Fruit fly (Drosophila melanogaster) whole organism, embryonic: ENCODE results near the gene CG15534.

Experiments
- Adf1 ChIP-seq: fragments of 200-800 bp; sonication (Bioruptor generic); IDR thresholded peaks from 2 replicates; pipeline ENCODE4 v1.3.6; 2022; ENCODE audit warnings: missing biosample characterization, missing genetic modification characterization
- CG13287 ChIP-seq: fragments of 200-800 bp; sonication (Bioruptor generic); IDR thresholded peaks from 2 replicates; pipeline ENCODE4 v1.3.6; 2022; ENCODE audit warnings: missing biosample characterization, missing genetic modification characterization; ENCODE audit not compliant: partially characterized antibody
- CG15011 ChIP-seq: fragments of 200-800 bp; sonication (Bioruptor generic); optimal IDR thresholded peaks from 3 replicates; lab custom pipeline; 2018; ENCODE audit warnings: missing biosample characterization, mild to moderate bottlenecking, missing genetic modification characterization
- CG15514 ChIP-seq: fragments of 200-800 bp; sonication (Bioruptor generic); optimal IDR thresholded peaks from 3 replicates; lab custom pipeline; 2017; ENCODE audit warnings: missing biosample characterization, missing genetic modification characterization, mild to moderate bottlenecking, moderate library complexity, missing genetic modification reagents
- CG18619 ChIP-seq: fragments of 200-800 bp; sonication (Bioruptor generic); optimal IDR thresholded peaks from 3 replicates; lab custom pipeline; 2017; ENCODE audit warnings: missing biosample characterization, mild to moderate bottlenecking, missing genetic modification characterization
- CG3065 ChIP-seq: fragments of 200-800 bp; sonication (Bioruptor generic); optimal IDR thresholded peaks from 2 replicates; lab custom pipeline; 2016; ENCODE audit warnings: missing biosample characterization, missing genetic modification characterization
- CG4360 ChIP-seq: fragments of 200-800 bp; sonication (Bioruptor generic); IDR thresholded peaks from 2 replicates; pipeline ENCODE4 v1.3.6; 2022; ENCODE audit warnings: missing biosample characterization, missing genetic modification characterization
- CG7987 ChIP-seq: fragments of 200-800 bp; sonication (Bioruptor generic); optimal IDR thresholded peaks from 2 replicates; lab custom pipeline; 2018; ENCODE audit warnings: missing biosample characterization, mild to moderate bottlenecking, missing genetic modification characterization, moderate library complexity
- CG8281 ChIP-seq: fragments of 200-800 bp; sonication (Bioruptor generic); optimal IDR thresholded peaks from 2 replicates; lab custom pipeline; 2018; ENCODE audit warnings: missing biosample characterization, mild to moderate bottlenecking, missing genetic modification characterization, moderate library complexity
- CG8924 ChIP-seq: fragments of 200-800 bp; optimal IDR thresholded peaks from 3 replicates; lab custom pipeline; 2019; ENCODE audit warnings: missing biosample characterization, mild to moderate bottlenecking, missing genetic modification characterization, moderate library complexity
- CoRest ChIP-seq: fragments of 200-800 bp; sonication (Bioruptor generic); optimal IDR thresholded peaks from 3 replicates; lab custom pipeline; 2018; ENCODE audit warnings: missing biosample characterization, mild to moderate bottlenecking, missing genetic modification characterization, moderate library complexity
- D ChIP-seq, 2 experiments: fragments of 200-800 bp in 1 of 2; fragments of >200 bp in 1 of 2; sonication (Bioruptor generic) in 1 of 2; optimal IDR thresholded peaks; 2 replicates in 1 of 2; 3 replicates in 1 of 2; lab custom pipeline; 2017; ENCODE audit warnings: mild to moderate bottlenecking in 1 of 2, missing biosample characterization in 1 of 2, missing genetic modification characterization in 1 of 2, missing genetic modification reagents in 1 of 2
- Fer1 ChIP-seq: fragments of 200-800 bp; sonication (Bioruptor generic); optimal IDR thresholded peaks from 2 replicates; lab custom pipeline; 2017; ENCODE audit warnings: missing biosample characterization, mild to moderate bottlenecking, missing genetic modification characterization
- GATAe ChIP-seq: fragments of 200-800 bp; sonication (Bioruptor generic); conservative IDR thresholded peaks from 2 replicates; pipeline ENCODE4 v1.3.6; 2022; ENCODE audit warnings: missing biosample characterization, missing genetic modification characterization
- HmgZ ChIP-seq: fragments of 200-800 bp; sonication (Bioruptor generic); optimal IDR thresholded peaks from 2 replicates; lab custom pipeline; 2018; ENCODE audit warnings: missing biosample characterization, mild to moderate bottlenecking, missing genetic modification characterization
- Hr78 ChIP-seq, 2 experiments: fragments of 200-800 bp in 1 of 2; fragments of >200 bp in 1 of 2; sonication (Bioruptor generic) in 1 of 2; optimal IDR thresholded peaks; 2 replicates each; lab custom pipeline; 2017 to 2019; ENCODE audit warnings: missing biosample characterization in 2 of 2, missing genetic modification characterization in 2 of 2, mild to moderate bottlenecking in 1 of 2, moderate library complexity in 1 of 2
- MTF-1 ChIP-seq: fragments of 200-800 bp; sonication (Bioruptor generic); optimal IDR thresholded peaks from 2 replicates; lab custom pipeline; 2018; ENCODE audit warnings: missing biosample characterization, mild to moderate bottlenecking, missing genetic modification characterization, borderline replicate concordance
- NfI ChIP-seq: fragments of 200-800 bp; sonication (Bioruptor generic); optimal IDR thresholded peaks from 3 replicates; lab custom pipeline; 2018; ENCODE audit warnings: missing biosample characterization, mild to moderate bottlenecking, missing genetic modification characterization, moderate library complexity
- Pdp1 ChIP-seq, 2 experiments: fragments of 200-800 bp; sonication (Bioruptor generic); optimal IDR thresholded peaks; 3 replicates each; lab custom pipeline; 2016; ENCODE audit warnings: missing biosample characterization in 2 of 2, missing genetic modification characterization in 2 of 2, mild to moderate bottlenecking in 1 of 2, moderate library complexity in 1 of 2
- Rfx ChIP-seq: fragments of 200-800 bp; sonication (Bioruptor generic); IDR thresholded peaks from 2 replicates; pipeline ENCODE4 v1.3.6; 2022; ENCODE audit warnings: missing biosample characterization, missing genetic modification characterization
- br ChIP-seq: fragments of >200 bp; optimal IDR thresholded peaks from 2 replicates; lab custom pipeline; 2017
- cad ChIP-seq: fragments of >200 bp; optimal IDR thresholded peaks from 2 replicates; lab custom pipeline; 2017; ENCODE audit warnings: missing biosample characterization, missing genetic modification characterization
- cwo ChIP-seq: fragments of 200-800 bp; sonication (Bioruptor generic); optimal IDR thresholded peaks from 3 replicates; lab custom pipeline; 2017; ENCODE audit warnings: missing biosample characterization, missing genetic modification characterization, mild to moderate bottlenecking, moderate library complexity, missing genetic modification reagents
- dm ChIP-seq: fragments of 200-800 bp; sonication (Bioruptor generic); optimal IDR thresholded peaks from 3 replicates; lab custom pipeline; 2016; ENCODE audit warnings: missing biosample characterization, missing genetic modification characterization
- fd102C ChIP-seq: fragments of 200-800 bp; sonication (Bioruptor generic); optimal IDR thresholded peaks from 2 replicates; lab custom pipeline; 2018; ENCODE audit warnings: missing biosample characterization, mild to moderate bottlenecking, missing genetic modification characterization, moderate library complexity
- hth ChIP-seq: fragments of >200 bp; optimal IDR thresholded peaks from 2 replicates; lab custom pipeline; 2017; ENCODE audit warnings: inconsistent platforms
- ken ChIP-seq: fragments of 200-800 bp; sonication (Bioruptor generic); IDR thresholded peaks from 3 replicates; pipeline ENCODE4 v1.3.6; 2022; ENCODE audit warnings: missing biosample characterization, missing genetic modification characterization
- kni ChIP-seq: fragments of 200-800 bp; sonication (Bioruptor generic); optimal IDR thresholded peaks from 3 replicates; lab custom pipeline; 2017; ENCODE audit warnings: mild to moderate bottlenecking, missing biosample characterization, missing genetic modification reagents, missing genetic modification characterization
- mirr ChIP-seq: fragments of 200-800 bp; sonication (Bioruptor generic); optimal IDR thresholded peaks from 3 replicates; lab custom pipeline; 2018; ENCODE audit warnings: missing biosample characterization, mild to moderate bottlenecking, missing genetic modification characterization
- nerfin-1 ChIP-seq: fragments of 200-800 bp; sonication (Bioruptor generic); optimal IDR thresholded peaks from 3 replicates; lab custom pipeline; 2019; ENCODE audit warnings: missing biosample characterization, mild to moderate bottlenecking, missing genetic modification characterization, moderate library complexity
- nom ChIP-seq: fragments of 200-800 bp; sonication (Bioruptor generic); optimal IDR thresholded peaks from 2 replicates; lab custom pipeline; 2017; ENCODE audit warnings: missing biosample characterization, missing genetic modification characterization, mild to moderate bottlenecking, moderate library complexity, missing genetic modification reagents
- prd ChIP-seq, 3 experiments: fragments of >200 bp in 2 of 3; fragments of 200-800 bp in 1 of 3; sonication (Bioruptor generic) in 1 of 3; optimal IDR thresholded peaks in 2 of 3; IDR thresholded peaks in 1 of 3; 2 replicates in 2 of 3; 3 replicates in 1 of 3; pipeline versions ENCODE4 v1.3.6 to Lab custom; 2017 to 2022; ENCODE audit warnings: missing biosample characterization in 1 of 3, missing genetic modification characterization in 1 of 3
- sd ChIP-seq: fragments of 200-800 bp; sonication (Bioruptor generic); optimal IDR thresholded peaks from 3 replicates; lab custom pipeline; 2018; ENCODE audit warnings: missing biosample characterization, mild to moderate bottlenecking, missing genetic modification characterization, moderate library complexity
- seq ChIP-seq: fragments of 200-800 bp; sonication (Bioruptor generic); IDR thresholded peaks from 2 replicates; pipeline ENCODE4 v1.3.6; 2022; ENCODE audit warnings: missing biosample characterization, missing genetic modification characterization
- slou ChIP-seq: fragments of 200-800 bp; sonication (Bioruptor generic); optimal IDR thresholded peaks from 3 replicates; lab custom pipeline; 2016; ENCODE audit warnings: missing biosample characterization, missing genetic modification characterization
- sna ChIP-seq: fragments of 200-800 bp; sonication (Bioruptor generic); IDR thresholded peaks from 2 replicates; pipeline ENCODE4 v1.3.6; 2022; ENCODE audit warnings: missing biosample characterization, missing genetic modification characterization; ENCODE audit not compliant: partially characterized antibody
- sug ChIP-seq: fragments of 200-800 bp; optimal IDR thresholded peaks from 2 replicates; lab custom pipeline; 2019; ENCODE audit warnings: missing biosample characterization, mild to moderate bottlenecking, missing genetic modification characterization, moderate library complexity
- trem ChIP-seq: fragments of 200-800 bp; optimal IDR thresholded peaks from 3 replicates; lab custom pipeline; 2019; ENCODE audit warnings: missing biosample characterization, mild to moderate bottlenecking, missing genetic modification characterization, moderate library complexity
- unpg ChIP-seq: fragments of 200-800 bp; sonication (Bioruptor generic); optimal IDR thresholded peaks from 3 replicates; lab custom pipeline; 2018; ENCODE audit warnings: missing biosample characterization, mild to moderate bottlenecking, missing genetic modification characterization, moderate library complexity

CG15534 gene

dm6 chr3R:30431258-30432114 lies at the start of gene CG15534 (continued):
- TF ChIP-seq sug (tag; lab: Kevin White, UChicago): peak; percentile 42
- TF ChIP-seq, all 482 proteins: peak for 6

- peak; percentile 87 for TF ChIP-seq cad (GFP tag; lab: Kevin White, UChicago)
- no peak for TF ChIP-seq prd (optimal IDR thresholded peaks at IDR 0.05; lab: Kevin White, UChicago)
- peak; percentile 17; the same call in 1 of the 3 replicates for TF ChIP-seq prd (GFP tag; IDR thresholded peaks at IDR 0.05; lab: Robert Waterston, UW)
- no peak for TF ChIP-seq CG18619
- TF ChIP-seq hth (lab: Kevin White, UChicago): peak; percentile 71
Measured at dm6 chr3R:30383181-30383580, 48.7 kb upstream of the CG15534 start.

dm6 chr3R:30385531-30385930 lies 46.3 kb upstream of the CG15534 start:
- TF ChIP-seq trem (tag; lab: Kevin White, UChicago): no peak
- TF ChIP-seq Pdp1 (GFP tag; optimal IDR thresholded peaks at IDR 0.05; lab: Kevin White, UChicago): peak in 1 of 2 experiments; percentile 83
- no peak for TF ChIP-seq mirr (GFP tag; lab: Kevin White, UChicago)
- TF ChIP-seq MTF-1 (GFP tag; lab: Kevin White, UChicago): peak; percentile 7
- no peak for TF ChIP-seq seq (GFP tag; lab: Robert Waterston, UW)
- peak; percentile 30 for TF ChIP-seq sug (tag; lab: Kevin White, UChicago)

dm6 chr3R:30386759-30387437 lies 45.0 kb upstream of the CG15534 start:
- TF ChIP-seq D (optimal IDR thresholded peaks at IDR 0.05; lab: Kevin White, UChicago) (no peak), D (GFP tag; optimal IDR thresholded peaks at IDR 0.05; lab: Kevin White, UChicago) (no peak), hth (lab: Kevin White, UChicago) (no peak), CG4360 (GFP tag; lab: Robert Waterston, UW) (0 out of 2 replicates have a peak, but pooled peaks have one; percentile 28), Fer1 (GFP tag; lab: Kevin White, UChicago) (peak; percentile 30), GATAe (GFP tag; lab: Robert Waterston, UW) (no peak), CG8281 (no peak), CoRest (peak; percentile 0), unpg (GFP tag; lab: Kevin White, UChicago) (no peak), slou (GFP tag; lab: Kevin White, UChicago) (no peak), nom (GFP tag; lab: Kevin White, UChicago) (peak; percentile 57), Adf1 (no peak), Hr78 (GFP tag; optimal IDR thresholded peaks at IDR 0.05; lab: Kevin White, UChicago) (peak in 1 of 2 experiments; percentile 5), sd (tag; lab: Kevin White, UChicago) (peak; percentile 27), kni (GFP tag; lab: Kevin White, UChicago) (peak; percentile 11), CG13287 (GFP tag; lab: Robert Waterston, UW) (peak; percentile 20; the same call in 1 of the 2 replicates), ken (GFP tag; lab: Robert Waterston, UW) (no peak), cwo (GFP tag; lab: Kevin White, UChicago) (no peak), CG7987 (GFP tag; lab: Kevin White, UChicago) (no peak), nerfin-1 (tag; lab: Kevin White, UChicago) (peak; percentile 52), CG15011 (GFP tag; lab: Kevin White, UChicago) (no peak), Pdp1 (GFP tag; optimal IDR thresholded peaks at IDR 0.05; lab: Kevin White, UChicago) (peak in 1 of 2 experiments; percentile 71), CG15514 (peak; percentile 15), HmgZ (tag; lab: Kevin White, UChicago) (peak; percentile 23), Rfx (GFP tag; lab: Robert Waterston, UW) (peak; percentile 66), CG3065 (GFP tag; lab: Kevin White, UChicago) (no peak), sna (GFP tag; lab: Robert Waterston, UW) (peak; percentile 40; the same call in 1 of the 2 replicates), NfI (GFP tag; lab: Kevin White, UChicago) (no peak), br (no peak), mirr (GFP tag; lab: Kevin White, UChicago) (peak; percentile 13), CG8924 (tag; lab: Kevin White, UChicago) (peak; percentile 0), fd102C (GFP tag; lab: Kevin White, UChicago) (no peak), dm (GFP tag; lab: Kevin White, UChicago) (peak; percentile 12)
